Fruit fly (Drosophila melanogaster) whole organism, prepupa: ENCODE measurements around the gene CG13930.

Experiments
- Blimp-1 ChIP-seq: fragments of 200-800 bp; sonication (Bioruptor generic); optimal IDR thresholded peaks from 3 replicates; lab custom pipeline; 2017; ENCODE audit warnings: missing biosample characterization, missing genetic modification characterization, mild to moderate bottlenecking, moderate library complexity, missing genetic modification reagents
- CG10631 ChIP-seq: fragments of 200-800 bp; sonication (Bioruptor generic); optimal IDR thresholded peaks from 2 replicates; lab custom pipeline; 2016; ENCODE audit warnings: missing biosample characterization, missing genetic modification characterization
- CG10669 ChIP-seq: fragments of 200-800 bp; sonication (Bioruptor generic); optimal IDR thresholded peaks from 3 replicates; lab custom pipeline; 2018; ENCODE audit warnings: missing biosample characterization, mild to moderate bottlenecking, missing genetic modification characterization, moderate library complexity
- CG11902 ChIP-seq: fragments of 200-800 bp; sonication (Bioruptor generic); optimal IDR thresholded peaks from 3 replicates; lab custom pipeline; 2016; ENCODE audit warnings: missing biosample characterization, missing genetic modification characterization
- CG15336 ChIP-seq: fragments of 200-800 bp; sonication (Bioruptor generic); IDR thresholded peaks from 2 replicates; pipeline ENCODE4 v1.3.6; 2022; ENCODE audit warnings: missing biosample characterization, missing genetic modification characterization
- CG1621 ChIP-seq: fragments of 200-800 bp; sonication (Bioruptor generic); optimal IDR thresholded peaks from 3 replicates; lab custom pipeline; 2018; ENCODE audit warnings: missing biosample characterization, mild to moderate bottlenecking, missing genetic modification characterization
- CG3032 ChIP-seq: fragments of 200-800 bp; optimal IDR thresholded peaks from 2 replicates; lab custom pipeline; 2019; ENCODE audit warnings: missing biosample characterization, mild to moderate bottlenecking, missing genetic modification characterization, moderate library complexity
- CG31627 ChIP-seq: fragments of 200-800 bp; sonication (Bioruptor generic); optimal IDR thresholded peaks from 3 replicates; lab custom pipeline; 2016; ENCODE audit warnings: missing biosample characterization, missing genetic modification characterization
- CG32006 ChIP-seq: fragments of 200-800 bp; sonication (Bioruptor generic); optimal IDR thresholded peaks from 3 replicates; lab custom pipeline; 2017; ENCODE audit warnings: missing biosample characterization, mild to moderate bottlenecking, missing genetic modification characterization
- CG34406 ChIP-seq: fragments of 200-800 bp; sonication (Bioruptor generic); optimal IDR thresholded peaks from 3 replicates; lab custom pipeline; 2016; ENCODE audit warnings: missing biosample characterization, missing genetic modification characterization
- CG3919 ChIP-seq: fragments of 200-800 bp; sonication (Bioruptor generic); optimal IDR thresholded peaks from 3 replicates; lab custom pipeline; 2016; ENCODE audit warnings: missing biosample characterization, missing genetic modification characterization
- CG6163 ChIP-seq: fragments of 200-800 bp; sonication (Bioruptor generic); IDR thresholded peaks from 3 replicates; pipeline ENCODE4 v1.3.6; 2022; ENCODE audit warnings: missing biosample characterization, missing genetic modification characterization
- CG6276 ChIP-seq: fragments of 200-800 bp; sonication (Bioruptor generic); optimal IDR thresholded peaks from 2 replicates; lab custom pipeline; 2017; ENCODE audit warnings: missing biosample characterization, mild to moderate bottlenecking, missing genetic modification characterization
- CG6808 ChIP-seq: fragments of 200-800 bp; sonication (Bioruptor generic); optimal IDR thresholded peaks from 3 replicates; lab custom pipeline; 2017; ENCODE audit warnings: missing biosample characterization, missing genetic modification characterization, mild to moderate bottlenecking, moderate library complexity, missing genetic modification reagents
- CG7368 ChIP-seq: fragments of 200-800 bp; sonication (Bioruptor generic); optimal IDR thresholded peaks from 3 replicates; lab custom pipeline; 2016; ENCODE audit warnings: missing biosample characterization, missing genetic modification characterization
- CG8119 ChIP-seq: fragments of 200-800 bp; sonication (Bioruptor generic); IDR thresholded peaks from 3 replicates; pipeline ENCODE4 v1.3.6; 2022; ENCODE audit warnings: missing biosample characterization, missing genetic modification characterization
- CG8319 ChIP-seq: fragments of 200-800 bp; sonication (Bioruptor generic); optimal IDR thresholded peaks from 3 replicates; lab custom pipeline; 2016; ENCODE audit warnings: missing biosample characterization, missing genetic modification characterization
- CG8632 ChIP-seq: fragments of 200-800 bp; sonication (Bioruptor generic); optimal IDR thresholded peaks from 3 replicates; lab custom pipeline; 2016; ENCODE audit warnings: missing biosample characterization, missing genetic modification characterization
- CG9139 ChIP-seq: fragments of 200-800 bp; sonication (Bioruptor generic); optimal IDR thresholded peaks from 3 replicates; lab custom pipeline; 2017; ENCODE audit warnings: missing biosample characterization, mild to moderate bottlenecking, missing genetic modification characterization
- Eip75B ChIP-seq: fragments of 200-800 bp; sonication (Bioruptor generic); optimal IDR thresholded peaks from 3 replicates; lab custom pipeline; 2016; ENCODE audit warnings: missing biosample characterization, missing genetic modification characterization
- Eip78C ChIP-seq: fragments of 200-800 bp; sonication (Bioruptor generic); peaks from one replicate; lab custom pipeline; 2016; ENCODE audit warnings: missing biosample characterization, missing genetic modification characterization
- Eip93F ChIP-seq: fragments of 200-800 bp; sonication (Bioruptor generic); optimal IDR thresholded peaks from 2 replicates; lab custom pipeline; 2016; ENCODE audit warnings: missing biosample characterization, mild to moderate bottlenecking, missing genetic modification characterization
- Ets96B ChIP-seq: fragments of 200-800 bp; optimal IDR thresholded peaks from 2 replicates; lab custom pipeline; 2019; ENCODE audit warnings: missing biosample characterization, mild to moderate bottlenecking, missing genetic modification characterization, moderate library complexity
- Hr38 ChIP-seq: sonication (Bioruptor generic); optimal IDR thresholded peaks from 2 replicates; lab custom pipeline; 2016; ENCODE audit warnings: missing biosample characterization, missing genetic modification characterization
- Lpt ChIP-seq: fragments of 200-800 bp; sonication (Bioruptor generic); optimal IDR thresholded peaks from 3 replicates; lab custom pipeline; 2016; ENCODE audit warnings: missing biosample characterization, missing genetic modification characterization
- Met ChIP-seq: fragments of 200-800 bp; sonication (Bioruptor generic); optimal IDR thresholded peaks from 3 replicates; lab custom pipeline; 2016; ENCODE audit warnings: missing biosample characterization, missing genetic modification characterization
- OdsH ChIP-seq: fragments of 200-800 bp; sonication (Bioruptor generic); optimal IDR thresholded peaks from 3 replicates; lab custom pipeline; 2016; ENCODE audit warnings: missing biosample characterization, missing genetic modification characterization
- Sox14 ChIP-seq: fragments of 200-800 bp; sonication (Bioruptor generic); optimal IDR thresholded peaks from 3 replicates; lab custom pipeline; 2016; ENCODE audit warnings: missing biosample characterization, missing genetic modification characterization
- Sox15 ChIP-seq: fragments of 200-800 bp; sonication (Bioruptor generic); optimal IDR thresholded peaks from 3 replicates; lab custom pipeline; 2016; ENCODE audit warnings: missing biosample characterization, missing genetic modification characterization
- achi ChIP-seq: fragments of 200-800 bp; sonication (Bioruptor generic); optimal IDR thresholded peaks from 3 replicates; lab custom pipeline; 2016; ENCODE audit warnings: missing biosample characterization, missing genetic modification characterization
- acj6 ChIP-seq: fragments of 200-800 bp; sonication (Bioruptor generic); optimal IDR thresholded peaks from 3 replicates; lab custom pipeline; 2016; ENCODE audit warnings: missing biosample characterization, missing genetic modification characterization
- cyc ChIP-seq: fragments of 200-800 bp; sonication (Bioruptor generic); optimal IDR thresholded peaks from 3 replicates; lab custom pipeline; 2016; ENCODE audit warnings: missing biosample characterization, missing genetic modification characterization
- dsx ChIP-seq: fragments of 200-800 bp; optimal IDR thresholded peaks from 3 replicates; lab custom pipeline; 2019; ENCODE audit warnings: missing biosample characterization, mild to moderate bottlenecking, missing genetic modification characterization, moderate library complexity; ENCODE audit not compliant: poor library complexity, severe bottlenecking
- esn ChIP-seq: fragments of 200-800 bp; sonication (Bioruptor generic); optimal IDR thresholded peaks from 2 replicates; lab custom pipeline; 2016; ENCODE audit warnings: missing biosample characterization, mild to moderate bottlenecking, missing genetic modification characterization, moderate library complexity
- fd59A ChIP-seq: fragments of 200-800 bp; sonication (Bioruptor generic); optimal IDR thresholded peaks from 2 replicates; lab custom pipeline; 2017; ENCODE audit warnings: missing biosample characterization, mild to moderate bottlenecking, missing genetic modification characterization, missing genetic modification reagents
- fd85E ChIP-seq: fragments of 200-800 bp; sonication (Bioruptor generic); optimal IDR thresholded peaks from 3 replicates; lab custom pipeline; 2016; ENCODE audit warnings: missing biosample characterization, missing genetic modification characterization
- net ChIP-seq: fragments of 200-800 bp; sonication (Bioruptor generic); optimal IDR thresholded peaks from 3 replicates; lab custom pipeline; 2016; ENCODE audit warnings: missing biosample characterization, missing genetic modification characterization
- pdm3 ChIP-seq: fragments of 200-800 bp; sonication (Bioruptor generic); optimal IDR thresholded peaks from 3 replicates; lab custom pipeline; 2016; ENCODE audit warnings: missing biosample characterization, missing genetic modification characterization
- salr ChIP-seq, 2 experiments: fragments of 200-800 bp; sonication (Bioruptor generic); optimal IDR thresholded peaks; 3 replicates each; lab custom pipeline; 2016 to 2018; ENCODE audit warnings: missing biosample characterization in 2 of 2, missing genetic modification characterization in 2 of 2, mild to moderate bottlenecking in 1 of 2
- spab ChIP-seq: fragments of 200-800 bp; sonication (Bioruptor generic); optimal IDR thresholded peaks from 2 replicates; lab custom pipeline; 2017; ENCODE audit warnings: missing biosample characterization, mild to moderate bottlenecking, missing genetic modification characterization, missing genetic modification reagents
- ss ChIP-seq, 2 experiments: fragments of 200-800 bp; sonication (Bioruptor generic); optimal IDR thresholded peaks; 2 replicates in 1 of 2; 3 replicates in 1 of 2; lab custom pipeline; 2017 to 2018; ENCODE audit warnings: mild to moderate bottlenecking in 2 of 2, missing biosample characterization in 2 of 2, missing genetic modification characterization in 2 of 2, moderate library complexity in 1 of 2
- svp ChIP-seq: fragments of 200-800 bp; sonication (Bioruptor generic); peaks from one replicate; lab custom pipeline; 2016; ENCODE audit warnings: missing biosample characterization, missing genetic modification characterization
- topi ChIP-seq: fragments of 200-800 bp; sonication (Bioruptor generic); optimal IDR thresholded peaks from 3 replicates; lab custom pipeline; 2016; ENCODE audit warnings: missing biosample characterization, missing genetic modification characterization

CG13930 gene

dm6 chr3L:1702367-1702927 is 29.9 kb upstream of the CG13930 start, which contains the start of gene CG13931 (continued):
- TF ChIP-seq ss (GFP tag; optimal IDR thresholded peaks at IDR 0.05; lab: Kevin White, UChicago) (peak; percentile 17 to 38), pdm3 (GFP tag; lab: Kevin White, UChicago) (peak; percentile 76), Lpt (GFP tag; lab: Kevin White, UChicago) (peak; percentile 62), Eip78C (peak; percentile 90), CG8632 (GFP tag; lab: Kevin White, UChicago) (peak; percentile 56), esn (peak; percentile 63), CG7368 (peak; percentile 72), CG6808 (GFP tag; lab: Kevin White, UChicago) (peak; percentile 62), CG11902 (GFP tag; lab: Kevin White, UChicago) (peak; percentile 40), CG9139 (peak; percentile 45), CG10631 (GFP tag; lab: Kevin White, UChicago) (peak; percentile 72), CG15336 (GFP tag; lab: Robert Waterston, UW) (peak; percentile 76), Blimp-1 (GFP tag; lab: Kevin White, UChicago) (no peak), Eip93F (GFP tag; lab: Kevin White, UChicago) (no peak), Hr38 (GFP tag; lab: Kevin White, UChicago) (no peak), dsx (peak; percentile 53), topi (GFP tag; lab: Kevin White, UChicago) (peak; percentile 53), fd59A (GFP tag; lab: Kevin White, UChicago) (peak; percentile 51), spab (GFP tag; lab: Kevin White, UChicago) (peak; percentile 57), CG6276 (GFP tag; lab: Kevin White, UChicago) (peak; percentile 56), achi (GFP tag; lab: Kevin White, UChicago) (peak; percentile 53), CG1621 (tag; lab: Kevin White, UChicago) (peak; percentile 64), CG8319 (GFP tag; lab: Kevin White, UChicago) (peak; percentile 5), CG3919 (GFP tag; lab: Kevin White, UChicago) (peak; percentile 72), Eip75B (GFP tag; lab: Kevin White, UChicago) (peak; percentile 65), fd85E (GFP tag; lab: Kevin White, UChicago) (no peak), CG32006 (GFP tag; lab: Kevin White, UChicago) (peak; percentile 79), CG3032 (tag; lab: Kevin White, UChicago) (peak; percentile 54), OdsH (GFP tag; lab: Kevin White, UChicago) (peak; percentile 68), Met (GFP tag; lab: Kevin White, UChicago) (peak; percentile 67), CG10669 (GFP tag; lab: Kevin White, UChicago) (peak; percentile 67)

- TF ChIP-seq acj6 (GFP tag; lab: Kevin White, UChicago), result no peak
- TF ChIP-seq CG10631 (GFP tag; lab: Kevin White, UChicago), result no peak
- no peak for TF ChIP-seq Eip75B (GFP tag; lab: Kevin White, UChicago)
- TF ChIP-seq fd59A (GFP tag; lab: Kevin White, UChicago), result no peak
- no peak for TF ChIP-seq CG32006 (GFP tag; lab: Kevin White, UChicago)
- no peak for TF ChIP-seq Sox14 (GFP tag; lab: Kevin White, UChicago)
- TF ChIP-seq, all 60 proteins: peak for 0
Observed at dm6 chr3L:1694317-1694716, 21.8 kb upstream of the CG13930 start, which contains the start of gene CG12011. Gene CG12011, plus strand, starts transcription at chr3L:1694617.

dm6 chr3L:1692859-1693258 is 20.3 kb upstream of the CG13930 start:
- TF ChIP-seq CG3032 (tag; lab: Kevin White, UChicago) (peak; percentile 48), achi (GFP tag; lab: Kevin White, UChicago) (peak; percentile 32), CG9139 (peak; percentile 10), topi (GFP tag; lab: Kevin White, UChicago) (no peak), CG10669 (GFP tag; lab: Kevin White, UChicago) (peak; percentile 68), salr (GFP tag; optimal IDR thresholded peaks at IDR 0.05; lab: Kevin White, UChicago) (peak in 1 of 2 experiments; percentile 26), Sox15 (no peak), fd59A (GFP tag; lab: Kevin White, UChicago) (peak; percentile 18), CG10631 (GFP tag; lab: Kevin White, UChicago) (peak; percentile 17), cyc (GFP tag; lab: Kevin White, UChicago) (peak; percentile 23), net (GFP tag; lab: Kevin White, UChicago) (no peak), Ets96B (peak; percentile 69), spab (GFP tag; lab: Kevin White, UChicago) (peak; percentile 51), svp (GFP tag; lab: Kevin White, UChicago) (no peak), Eip78C (peak; percentile 74), CG34406 (GFP tag; lab: Kevin White, UChicago) (no peak), CG6163 (GFP tag; lab: Robert Waterston, UW) (peak; percentile 35; the same call in 1 of the 3 replicates), CG8119 (GFP tag; lab: Robert Waterston, UW) (0 out of 3 replicates have a peak, but pooled peaks have one; percentile 19), CG3919 (GFP tag; lab: Kevin White, UChicago) (peak; percentile 46), Met (GFP tag; lab: Kevin White, UChicago) (no peak), CG31627 (GFP tag; lab: Kevin White, UChicago) (no peak), CG6808 (GFP tag; lab: Kevin White, UChicago) (peak; percentile 32)
